Worm (Caenorhabditis elegans): ENCODE data around the gene srxa-19.

ce11 chrV:10090461-10090860, 32.1 kb downstream of the srxa-19 start, which contains the start of gene R04B5.7:
- TF ChIP-seq med-1 (GFP tag; optimal IDR thresholded peaks at IDR 0.05; ENCODE audit: insufficient read depth) = no peak
- TF ChIP-seq tab-1 (GFP tag; IDR thresholded peaks at IDR 0.05) = no peak
- TF ChIP-seq cog-1 (tag; optimal IDR thresholded peaks at IDR 0.05) = no peak
- TF ChIP-seq flt-1 (GFP tag; IDR thresholded peaks at IDR 0.05) = no peak
- TF ChIP-seq ref-1 (GFP tag; conservative IDR thresholded peaks at IDR 0.05) = no peak
- no peak for TF ChIP-seq klf-2 (GFP tag; conservative IDR thresholded peaks at IDR 0.05)
- no peak for TF ChIP-seq T22C8.4 (GFP tag; IDR thresholded peaks at IDR 0.05)
